Fruit fly (Drosophila melanogaster) whole organism, prepupa: ENCODE data around the gene Pez.

Source experiments
- Blimp-1 ChIP-seq: fragments of 200-800 bp; sonication (Bioruptor generic); optimal IDR thresholded peaks from 3 replicates; lab custom pipeline; 2017; ENCODE audit warnings: missing biosample characterization, missing genetic modification characterization, mild to moderate bottlenecking, moderate library complexity, missing genetic modification reagents
- CG10669 ChIP-seq: fragments of 200-800 bp; sonication (Bioruptor generic); optimal IDR thresholded peaks from 3 replicates; lab custom pipeline; 2018; ENCODE audit warnings: missing biosample characterization, mild to moderate bottlenecking, missing genetic modification characterization, moderate library complexity
- CG11762 ChIP-seq: fragments of 200-800 bp; sonication (Bioruptor generic); optimal IDR thresholded peaks from 3 replicates; lab custom pipeline; 2016; ENCODE audit warnings: missing biosample characterization, missing genetic modification characterization; ENCODE audit not compliant: insufficient read depth
- CG15336 ChIP-seq: fragments of 200-800 bp; sonication (Bioruptor generic); IDR thresholded peaks from 2 replicates; pipeline ENCODE4 v1.3.6; 2022; ENCODE audit warnings: missing biosample characterization, missing genetic modification characterization
- CG1621 ChIP-seq: fragments of 200-800 bp; sonication (Bioruptor generic); optimal IDR thresholded peaks from 3 replicates; lab custom pipeline; 2018; ENCODE audit warnings: missing biosample characterization, mild to moderate bottlenecking, missing genetic modification characterization
- CG3032 ChIP-seq: fragments of 200-800 bp; optimal IDR thresholded peaks from 2 replicates; lab custom pipeline; 2019; ENCODE audit warnings: missing biosample characterization, mild to moderate bottlenecking, missing genetic modification characterization, moderate library complexity
- CG31627 ChIP-seq: fragments of 200-800 bp; sonication (Bioruptor generic); optimal IDR thresholded peaks from 3 replicates; lab custom pipeline; 2016; ENCODE audit warnings: missing biosample characterization, missing genetic modification characterization
- CG32006 ChIP-seq: fragments of 200-800 bp; sonication (Bioruptor generic); optimal IDR thresholded peaks from 3 replicates; lab custom pipeline; 2017; ENCODE audit warnings: missing biosample characterization, mild to moderate bottlenecking, missing genetic modification characterization
- CG3919 ChIP-seq: fragments of 200-800 bp; sonication (Bioruptor generic); optimal IDR thresholded peaks from 3 replicates; lab custom pipeline; 2016; ENCODE audit warnings: missing biosample characterization, missing genetic modification characterization
- CG4318 ChIP-seq: fragments of 200-800 bp; sonication (Bioruptor generic); optimal IDR thresholded peaks from 3 replicates; lab custom pipeline; 2017; ENCODE audit warnings: missing biosample characterization, mild to moderate bottlenecking, missing genetic modification characterization
- CG6276 ChIP-seq: fragments of 200-800 bp; sonication (Bioruptor generic); optimal IDR thresholded peaks from 2 replicates; lab custom pipeline; 2017; ENCODE audit warnings: missing biosample characterization, mild to moderate bottlenecking, missing genetic modification characterization
- CG6792 ChIP-seq: fragments of 200-800 bp; sonication (Bioruptor generic); optimal IDR thresholded peaks from 3 replicates; lab custom pipeline; 2016; ENCODE audit warnings: missing biosample characterization, missing genetic modification characterization
- CG6808 ChIP-seq: fragments of 200-800 bp; sonication (Bioruptor generic); optimal IDR thresholded peaks from 3 replicates; lab custom pipeline; 2017; ENCODE audit warnings: missing biosample characterization, missing genetic modification characterization, mild to moderate bottlenecking, moderate library complexity, missing genetic modification reagents
- CG6854 ChIP-seq: fragments of 200-800 bp; sonication (Bioruptor generic); optimal IDR thresholded peaks from 2 replicates; lab custom pipeline; 2017; ENCODE audit warnings: missing biosample characterization, mild to moderate bottlenecking, missing genetic modification characterization
- CG7368 ChIP-seq: fragments of 200-800 bp; sonication (Bioruptor generic); optimal IDR thresholded peaks from 3 replicates; lab custom pipeline; 2016; ENCODE audit warnings: missing biosample characterization, missing genetic modification characterization
- CG8119 ChIP-seq: fragments of 200-800 bp; sonication (Bioruptor generic); IDR thresholded peaks from 3 replicates; pipeline ENCODE4 v1.3.6; 2022; ENCODE audit warnings: missing biosample characterization, missing genetic modification characterization
- Eip75B ChIP-seq: fragments of 200-800 bp; sonication (Bioruptor generic); optimal IDR thresholded peaks from 3 replicates; lab custom pipeline; 2016; ENCODE audit warnings: missing biosample characterization, missing genetic modification characterization
- Eip78C ChIP-seq: fragments of 200-800 bp; sonication (Bioruptor generic); peaks from one replicate; lab custom pipeline; 2016; ENCODE audit warnings: missing biosample characterization, missing genetic modification characterization
- Eip93F ChIP-seq: fragments of 200-800 bp; sonication (Bioruptor generic); optimal IDR thresholded peaks from 2 replicates; lab custom pipeline; 2016; ENCODE audit warnings: missing biosample characterization, mild to moderate bottlenecking, missing genetic modification characterization
- Ets21C ChIP-seq: fragments of 200-800 bp; sonication (Bioruptor generic); optimal IDR thresholded peaks from 3 replicates; lab custom pipeline; 2016; ENCODE audit warnings: missing biosample characterization, missing genetic modification characterization
- Ets96B ChIP-seq: fragments of 200-800 bp; optimal IDR thresholded peaks from 2 replicates; lab custom pipeline; 2019; ENCODE audit warnings: missing biosample characterization, mild to moderate bottlenecking, missing genetic modification characterization, moderate library complexity
- Gug ChIP-seq: fragments of 200-800 bp; sonication (Bioruptor generic); IDR thresholded peaks from 2 replicates; pipeline ENCODE4 v1.3.6; 2022; ENCODE audit warnings: missing biosample characterization, missing genetic modification characterization
- Hr39 ChIP-seq: fragments of 200-800 bp; sonication (Bioruptor generic); optimal IDR thresholded peaks from 2 replicates; lab custom pipeline; 2016; ENCODE audit warnings: missing biosample characterization, missing genetic modification characterization
- Hr4 ChIP-seq: fragments of 200-800 bp; sonication (Bioruptor generic); optimal IDR thresholded peaks from 3 replicates; lab custom pipeline; 2016; ENCODE audit warnings: missing biosample characterization, missing genetic modification characterization
- Lpt ChIP-seq: fragments of 200-800 bp; sonication (Bioruptor generic); optimal IDR thresholded peaks from 3 replicates; lab custom pipeline; 2016; ENCODE audit warnings: missing biosample characterization, missing genetic modification characterization
- OdsH ChIP-seq: fragments of 200-800 bp; sonication (Bioruptor generic); optimal IDR thresholded peaks from 3 replicates; lab custom pipeline; 2016; ENCODE audit warnings: missing biosample characterization, missing genetic modification characterization
- Sox102F ChIP-seq: fragments of 200-800 bp; sonication (Bioruptor generic); optimal IDR thresholded peaks from 2 replicates; lab custom pipeline; 2016; ENCODE audit warnings: missing biosample characterization, mild to moderate bottlenecking, missing genetic modification characterization
- Sox14 ChIP-seq: fragments of 200-800 bp; sonication (Bioruptor generic); optimal IDR thresholded peaks from 3 replicates; lab custom pipeline; 2016; ENCODE audit warnings: missing biosample characterization, missing genetic modification characterization
- Sox15 ChIP-seq: fragments of 200-800 bp; sonication (Bioruptor generic); optimal IDR thresholded peaks from 3 replicates; lab custom pipeline; 2016; ENCODE audit warnings: missing biosample characterization, missing genetic modification characterization
- achi ChIP-seq: fragments of 200-800 bp; sonication (Bioruptor generic); optimal IDR thresholded peaks from 3 replicates; lab custom pipeline; 2016; ENCODE audit warnings: missing biosample characterization, missing genetic modification characterization
- cyc ChIP-seq: fragments of 200-800 bp; sonication (Bioruptor generic); optimal IDR thresholded peaks from 3 replicates; lab custom pipeline; 2016; ENCODE audit warnings: missing biosample characterization, missing genetic modification characterization
- dac ChIP-seq: fragments of 200-800 bp; sonication (Bioruptor generic); optimal IDR thresholded peaks from 2 replicates; lab custom pipeline; 2017; ENCODE audit warnings: missing biosample characterization, mild to moderate bottlenecking, missing genetic modification characterization
- fd59A ChIP-seq: fragments of 200-800 bp; sonication (Bioruptor generic); optimal IDR thresholded peaks from 2 replicates; lab custom pipeline; 2017; ENCODE audit warnings: missing biosample characterization, mild to moderate bottlenecking, missing genetic modification characterization, missing genetic modification reagents
- fd85E ChIP-seq: fragments of 200-800 bp; sonication (Bioruptor generic); optimal IDR thresholded peaks from 3 replicates; lab custom pipeline; 2016; ENCODE audit warnings: missing biosample characterization, missing genetic modification characterization
- fkh ChIP-seq: fragments of 200-800 bp; sonication (Bioruptor generic); optimal IDR thresholded peaks from 3 replicates; lab custom pipeline; 2017; ENCODE audit warnings: missing biosample characterization, mild to moderate bottlenecking, missing genetic modification characterization, moderate library complexity
- salr ChIP-seq, 2 experiments: fragments of 200-800 bp; sonication (Bioruptor generic); optimal IDR thresholded peaks; 3 replicates each; lab custom pipeline; 2016 to 2018; ENCODE audit warnings: missing biosample characterization in 2 of 2, missing genetic modification characterization in 2 of 2, mild to moderate bottlenecking in 1 of 2
- ss ChIP-seq, 2 experiments: fragments of 200-800 bp; sonication (Bioruptor generic); optimal IDR thresholded peaks; 2 replicates in 1 of 2; 3 replicates in 1 of 2; lab custom pipeline; 2017 to 2018; ENCODE audit warnings: mild to moderate bottlenecking in 2 of 2, missing biosample characterization in 2 of 2, missing genetic modification characterization in 2 of 2, moderate library complexity in 1 of 2
- svp ChIP-seq: fragments of 200-800 bp; sonication (Bioruptor generic); peaks from one replicate; lab custom pipeline; 2016; ENCODE audit warnings: missing biosample characterization, missing genetic modification characterization
- topi ChIP-seq: fragments of 200-800 bp; sonication (Bioruptor generic); optimal IDR thresholded peaks from 3 replicates; lab custom pipeline; 2016; ENCODE audit warnings: missing biosample characterization, missing genetic modification characterization
- vri ChIP-seq: fragments of 200-800 bp; sonication (Bioruptor generic); optimal IDR thresholded peaks from 3 replicates; lab custom pipeline; 2016; ENCODE audit warnings: missing biosample characterization, mild to moderate bottlenecking, missing genetic modification characterization

The Pez gene

dm6 chr2L:6343084-6343873 is 4.8 kb upstream of the Pez start:
- no peak for TF ChIP-seq CG11762
- TF ChIP-seq CG3032: no peak
- no peak for TF ChIP-seq Hr39 (GFP tag; lab: Kevin White, UChicago)
- TF ChIP-seq Eip93F (GFP tag; lab: Kevin White, UChicago): peak; percentile 55
- TF ChIP-seq cyc (GFP tag; lab: Kevin White, UChicago): no peak
- no peak for TF ChIP-seq CG15336 (GFP tag; lab: Robert Waterston, UW)
- no peak for TF ChIP-seq CG32006 (GFP tag; lab: Kevin White, UChicago)
- no peak for TF ChIP-seq CG7368 (GFP tag; lab: Kevin White, UChicago)
- TF ChIP-seq salr (GFP tag; optimal IDR thresholded peaks at IDR 0.05; lab: Kevin White, UChicago): no peak
- TF ChIP-seq Eip75B: no peak
- TF ChIP-seq Gug: no peak
- peak; percentile 75 for TF ChIP-seq svp (GFP tag; lab: Kevin White, UChicago)
- no peak for TF ChIP-seq Ets21C (GFP tag; lab: Kevin White, UChicago)
- TF ChIP-seq Hr4 (GFP tag; lab: Kevin White, UChicago): no peak
- no peak for TF ChIP-seq CG6276 (GFP tag; lab: Kevin White, UChicago)
- no peak for TF ChIP-seq fd85E (GFP tag; lab: Kevin White, UChicago)
- TF ChIP-seq Blimp-1 (GFP tag; lab: Kevin White, UChicago): no peak
- TF ChIP-seq vri (GFP tag; lab: Kevin White, UChicago): peak; percentile 91
- TF ChIP-seq fkh: peak; percentile 30
- no peak for TF ChIP-seq Lpt (GFP tag; lab: Kevin White, UChicago)
- TF ChIP-seq Sox14: peak; percentile 9
- no peak for TF ChIP-seq Sox102F (GFP tag; lab: Kevin White, UChicago)
- peak; percentile 51 for TF ChIP-seq CG1621 (tag; lab: Kevin White, UChicago)

dm6 chr2L:6341246-6341645 is 2.8 kb upstream of the Pez start:
- TF ChIP-seq topi (GFP tag; lab: Kevin White, UChicago) (no peak), Eip78C (GFP tag; lab: Kevin White, UChicago) (peak; percentile 29)

dm6 chr2L:6340222-6340725 is 1.8 kb upstream of the Pez start:
- TF ChIP-seq CG3919 (GFP tag; lab: Kevin White, UChicago): no peak
- no peak for TF ChIP-seq achi (GFP tag; lab: Kevin White, UChicago)
- no peak for TF ChIP-seq CG6792 (GFP tag; lab: Kevin White, UChicago)

dm6 chr2L:6339010-6339897 is 783 bp upstream of the Pez start:
- peak; percentile 44 for TF ChIP-seq Hr4 (GFP tag; lab: Kevin White, UChicago)
- peak; percentile 74 for TF ChIP-seq CG6808 (GFP tag; lab: Kevin White, UChicago)
- peak; percentile 12 for TF ChIP-seq Eip75B
- peak; percentile 26 for TF ChIP-seq CG6792 (GFP tag; lab: Kevin White, UChicago)
- peak; percentile 18 for TF ChIP-seq dac (GFP tag; lab: Kevin White, UChicago)
- no peak for TF ChIP-seq CG3919 (GFP tag; lab: Kevin White, UChicago)
- TF ChIP-seq Sox14: peak; percentile 14
- peak; percentile 28 for TF ChIP-seq CG1621 (tag; lab: Kevin White, UChicago)
- no peak for TF ChIP-seq CG4318
- TF ChIP-seq fd85E (GFP tag; lab: Kevin White, UChicago): no peak
- no peak for TF ChIP-seq CG7368 (GFP tag; lab: Kevin White, UChicago)
- peak; percentile 27 for TF ChIP-seq CG10669 (GFP tag; lab: Kevin White, UChicago)
- TF ChIP-seq CG6854 (GFP tag; lab: Kevin White, UChicago): peak; percentile 62
- peak; percentile 38 for TF ChIP-seq CG31627 (GFP tag; lab: Kevin White, UChicago)
- peak; percentile 20; the same call in 1 of the 2 replicates for TF ChIP-seq CG15336 (GFP tag; lab: Robert Waterston, UW)
- TF ChIP-seq fkh: peak; percentile 0
- peak; percentile 64 for TF ChIP-seq OdsH
- TF ChIP-seq CG8119: peak; percentile 57
- no peak for TF ChIP-seq Eip93F (GFP tag; lab: Kevin White, UChicago)
- TF ChIP-seq fd59A (GFP tag; lab: Kevin White, UChicago): no peak
- peak; percentile 2 for TF ChIP-seq Sox15 (GFP tag; lab: Kevin White, UChicago)
- peak; percentile 2 for TF ChIP-seq Ets96B (tag; lab: Kevin White, UChicago)
- peak; percentile 6 for TF ChIP-seq achi (GFP tag; lab: Kevin White, UChicago)
- TF ChIP-seq ss (GFP tag; optimal IDR thresholded peaks at IDR 0.05; lab: Kevin White, UChicago): peak; percentile 84 to 88
